Worm (Caenorhabditis elegans) whole organism, L1 larva: ENCODE measurements around the gene hsp-12.6.
A peak's percentile ranks its signal among the peaks of the same experiment; 100 is the strongest.

ENCODE experiments used
- Y116A8C.19 ChIP-seq: sonication (generic microtip); optimal IDR thresholded peaks from 2 replicates; lab custom pipeline; 2016; ENCODE audit warnings: missing compliant biosample characterization, missing genetic modification characterization, borderline replicate concordance
- aha-1 ChIP-seq: fragments of 150-350 bp; optimal IDR thresholded peaks from 2 replicates; lab custom pipeline; 2014; ENCODE audit warnings: missing biosample characterization, missing genetic modification characterization
- alr-1 ChIP-seq: fragments of 200-800 bp; sonication (Bioruptor generic); optimal IDR thresholded peaks from 2 replicates; lab custom pipeline; 2018; ENCODE audit warnings: borderline replicate concordance, mild to moderate bottlenecking, missing genetic modification characterization, missing compliant biosample characterization
- aly-2 ChIP-seq: fragments of 150-350 bp; optimal IDR thresholded peaks from 2 replicates; lab custom pipeline; 2014; ENCODE audit warnings: missing biosample characterization, missing genetic modification characterization
- ama-1 ChIP-seq: fragments of 150-350 bp; optimal IDR thresholded peaks from 2 replicates; lab custom pipeline; 2014
- ceh-82 ChIP-seq, 3 experiments: fragments of 150-350 bp in 1 of 3; sonication (generic microtip) in 2 of 3; optimal IDR thresholded peaks; 2 replicates each; lab custom pipeline; 2014 to 2017; ENCODE audit warnings: missing biosample characterization in 3 of 3, missing genetic modification characterization in 3 of 3
- ces-1 ChIP-seq: fragments of 150-350 bp; optimal IDR thresholded peaks from 2 replicates; lab custom pipeline; 2014; ENCODE audit warnings: missing biosample characterization, missing genetic modification reagents, missing genetic modification characterization
- dpl-1 ChIP-seq, 3 experiments: fragments of 150-350 bp in 2 of 3; sonication (generic microtip) in 1 of 3; optimal IDR thresholded peaks; 2 replicates each; lab custom pipeline; 2014 to 2017; ENCODE audit warnings: missing biosample characterization in 3 of 3, missing genetic modification characterization in 3 of 3, missing genetic modification reagents in 3 of 3
- dsc-1 ChIP-seq: sonication (generic microtip); optimal IDR thresholded peaks from 2 replicates; lab custom pipeline; 2016; ENCODE audit warnings: mild to moderate bottlenecking, missing genetic modification characterization, missing compliant biosample characterization
- efl-1 ChIP-seq, 4 experiments: fragments of 150-350 bp; optimal IDR thresholded peaks in 3 of 4; peaks in 1 of 4; 1 replicate in 1 of 4; 2 replicates in 3 of 4; lab custom pipeline; 2014; ENCODE audit warnings: missing biosample characterization in 2 of 4, missing genetic modification characterization in 2 of 4, missing genetic modification reagents in 2 of 4
- elt-2 ChIP-seq: sonication (generic microtip); optimal IDR thresholded peaks from 2 replicates; lab custom pipeline; 2016; ENCODE audit warnings: missing genetic modification characterization, mild to moderate bottlenecking, inconsistent platforms, missing compliant biosample characterization, missing genetic modification reagents
- elt-3 ChIP-seq, 6 experiments: fragments of 150-350 bp in 1 of 6; sonication (generic microtip); optimal IDR thresholded peaks; 2 replicates each; lab custom pipeline; 2017 to 2018; ENCODE audit warnings: missing biosample characterization in 6 of 6, missing genetic modification characterization in 6 of 6, inconsistent platforms in 1 of 6
- ets-5 ChIP-seq: fragments of 200-800 bp; sonication (Bioruptor generic); IDR thresholded peaks from 2 replicates; pipeline ENCODE4 v1.3.6; 2022; ENCODE audit warnings: missing genetic modification characterization, missing compliant biosample characterization
- fkh-8 ChIP-seq: sonication (generic microtip); optimal IDR thresholded peaks from 2 replicates; lab custom pipeline; 2016; ENCODE audit warnings: mild to moderate bottlenecking, missing genetic modification characterization, missing compliant biosample characterization
- hlh-17 ChIP-seq: fragments of 200-800 bp; sonication (Bioruptor generic); optimal IDR thresholded peaks from 2 replicates; lab custom pipeline; 2018; ENCODE audit warnings: missing genetic modification characterization, mild to moderate bottlenecking, missing compliant biosample characterization, moderate library complexity, borderline replicate concordance
- lin-14 ChIP-seq: fragments of 200-800 bp; sonication (Bioruptor generic); optimal IDR thresholded peaks from 2 replicates; lab custom pipeline; 2018; ENCODE audit warnings: mild to moderate bottlenecking, missing genetic modification characterization, moderate library complexity, missing compliant biosample characterization
- lin-15B ChIP-seq: fragments of 150-350 bp; sonication (generic microtip); optimal IDR thresholded peaks from 3 replicates; lab custom pipeline; 2014; ENCODE audit warnings: missing biosample characterization, missing genetic modification characterization
- lir-3 ChIP-seq: sonication (generic microtip); optimal IDR thresholded peaks from 2 replicates; lab custom pipeline; 2016; ENCODE audit warnings: mild to moderate bottlenecking, missing genetic modification characterization, moderate library complexity, missing compliant biosample characterization; ENCODE audit not compliant: poor library complexity
- lsy-2 ChIP-seq, 2 experiments: fragments of 150-350 bp; optimal IDR thresholded peaks; 2 replicates each; lab custom pipeline; 2014; ENCODE audit warnings: missing biosample characterization in 2 of 2, missing genetic modification characterization in 2 of 2
- mdl-1 ChIP-seq, 2 experiments: fragments of 150-350 bp; optimal IDR thresholded peaks; 2 replicates each; lab custom pipeline; 2014 to 2017; ENCODE audit warnings: missing biosample characterization in 2 of 2, missing genetic modification characterization in 2 of 2, inconsistent platforms in 1 of 2
- mep-1 ChIP-seq: fragments of 150-350 bp; optimal IDR thresholded peaks from 2 replicates; lab custom pipeline; 2014; ENCODE audit warnings: missing biosample characterization, missing genetic modification characterization
- nhr-19 ChIP-seq: fragments of 200-800 bp; sonication (Bioruptor generic); conservative IDR thresholded peaks from 2 replicates; pipeline ENCODE4 v1.3.6; 2022; ENCODE audit warnings: missing genetic modification characterization, missing compliant biosample characterization
- nhr-20 ChIP-seq: sonication (generic microtip); optimal IDR thresholded peaks from 2 replicates; lab custom pipeline; 2016; ENCODE audit warnings: mild to moderate bottlenecking, missing genetic modification characterization, missing compliant biosample characterization
- nhr-237 ChIP-seq: fragments of 150-350 bp; optimal IDR thresholded peaks from 2 replicates; lab custom pipeline; 2014; ENCODE audit warnings: missing biosample characterization, missing genetic modification characterization
- nhr-47 ChIP-seq: sonication (generic microtip); optimal IDR thresholded peaks from 2 replicates; lab custom pipeline; 2016; ENCODE audit warnings: mild to moderate bottlenecking, missing genetic modification characterization, moderate library complexity, missing compliant biosample characterization
- nhr-71 ChIP-seq: sonication (generic microtip); optimal IDR thresholded peaks from 2 replicates; lab custom pipeline; 2016; ENCODE audit warnings: mild to moderate bottlenecking, missing genetic modification characterization, moderate library complexity, missing compliant biosample characterization
- nhr-85 ChIP-seq: sonication (generic microtip); peaks from one replicate; lab custom pipeline; 2016; ENCODE audit warnings: missing genetic modification characterization, inconsistent platforms, missing compliant biosample characterization
- nhr-90 ChIP-seq: sonication (generic microtip); optimal IDR thresholded peaks from 2 replicates; lab custom pipeline; 2016; ENCODE audit warnings: mild to moderate bottlenecking, missing genetic modification characterization, missing compliant biosample characterization; ENCODE audit not compliant: poor library complexity
- pag-3 ChIP-seq: sonication (generic microtip); optimal IDR thresholded peaks from 2 replicates; lab custom pipeline; 2017; ENCODE audit warnings: missing genetic modification characterization, mild to moderate bottlenecking, missing compliant biosample characterization, antibody characterized with exemption, borderline replicate concordance; ENCODE audit not compliant: insufficient read depth
- pax-3 ChIP-seq: fragments of 200-800 bp; sonication (Bioruptor generic); optimal IDR thresholded peaks from 2 replicates; lab custom pipeline; 2018; ENCODE audit warnings: mild to moderate bottlenecking, missing genetic modification characterization, moderate library complexity, missing compliant biosample characterization
- rnt-1 ChIP-seq: sonication (generic microtip); optimal IDR thresholded peaks from 2 replicates; lab custom pipeline; 2016; ENCODE audit warnings: mild to moderate bottlenecking, missing genetic modification characterization, moderate library complexity, missing compliant biosample characterization
- skn-1 ChIP-seq: fragments of 150-350 bp; optimal IDR thresholded peaks from 2 replicates; lab custom pipeline; 2014; ENCODE audit warnings: missing biosample characterization, missing genetic modification characterization
- snu-23 ChIP-seq: sonication (generic microtip); optimal IDR thresholded peaks from 2 replicates; lab custom pipeline; 2016; ENCODE audit warnings: missing genetic modification characterization, missing compliant biosample characterization
- swsn-7 ChIP-seq: sonication (generic microtip); optimal IDR thresholded peaks from 2 replicates; lab custom pipeline; 2016; ENCODE audit warnings: missing genetic modification characterization, missing compliant biosample characterization
- unc-62 ChIP-seq: fragments of 150-350 bp; optimal IDR thresholded peaks from 2 replicates; lab custom pipeline; 2014; ENCODE audit warnings: missing biosample characterization, missing genetic modification reagents, missing genetic modification characterization
- unc-98 ChIP-seq: fragments of 200-800 bp; sonication (Bioruptor generic); IDR thresholded peaks from 2 replicates; pipeline ENCODE4 v1.3.6; 2022; ENCODE audit warnings: missing genetic modification characterization, missing compliant biosample characterization
- ztf-4 ChIP-seq: fragments of 150-350 bp; optimal IDR thresholded peaks from 2 replicates; lab custom pipeline; 2014; ENCODE audit warnings: missing biosample characterization, missing genetic modification characterization

The hsp-12.6 gene

ce11 chrIV:9440880-9441336 is 6.1 kb downstream of the hsp-12.6 start, which contains the start of gene idh-1 (continued):
- no peak for TF ChIP-seq unc-62 (GFP tag; lab: Kevin White, UChicago)
- TF ChIP-seq Y116A8C.19 (tag; lab: Kevin White, UChicago): no peak
- TF ChIP-seq ets-5 (GFP tag; lab: Robert Waterston, UW): no peak
- peak; percentile 12 for TF ChIP-seq skn-1 (tag; lab: Kevin White, UChicago)
- no peak for TF ChIP-seq alr-1 (tag; lab: Kevin White, UChicago)
- no peak for TF ChIP-seq pax-3 (tag; lab: Kevin White, UChicago)
- TF ChIP-seq nhr-85: peak; percentile 81
- TF ChIP-seq lin-15B (tag; lab: Kevin White, UChicago): no peak
- TF ChIP-seq mdl-1 (tag; optimal IDR thresholded peaks at IDR 0.05; lab: Kevin White, UChicago): peak in 1 of 2 experiments; percentile 31
- peak; percentile 23 for TF ChIP-seq nhr-90 (tag; lab: Kevin White, UChicago)
- peak; percentile 72 to 85 (median 74) for TF ChIP-seq dpl-1 (GFP tag; optimal IDR thresholded peaks at IDR 0.05; lab: Kevin White, UChicago)

ce11 chrIV:9438753-9439152 is 8.3 kb downstream of the hsp-12.6 start:
- TF ChIP-seq lsy-2 (tag; optimal IDR thresholded peaks at IDR 0.05; lab: Kevin White, UChicago): peak in 1 of 2 experiments; percentile 45
- TF ChIP-seq elt-2 (tag; lab: Kevin White, UChicago): peak; percentile 29
- peak; percentile 72 for TF ChIP-seq snu-23 (GFP tag; lab: Kevin White, UChicago)
- TF ChIP-seq nhr-85: peak; percentile 75
- TF ChIP-seq ces-1: no peak
- no peak for TF ChIP-seq lir-3
- peak; percentile 24 for TF ChIP-seq swsn-7 (tag; lab: Kevin White, UChicago)
- no peak for TF ChIP-seq lin-14 (GFP tag; lab: Kevin White, UChicago)
- TF ChIP-seq efl-1 (optimal IDR thresholded peaks at IDR 0.05; lab: Kevin White, UChicago): no peak
- peak in 1 of 2 experiments; percentile 91 for TF ChIP-seq efl-1 (GFP tag; optimal IDR thresholded peaks at IDR 0.05 in 1 of 2; lab: Kevin White, UChicago)
- TF ChIP-seq nhr-90 (tag; lab: Kevin White, UChicago): peak; percentile 71
- peak; percentile 56 for TF ChIP-seq nhr-20 (tag; lab: Kevin White, UChicago)
- TF ChIP-seq pag-3 (tag; lab: Kevin White, UChicago): no peak
- no peak for TF ChIP-seq nhr-237 (tag; lab: Kevin White, UChicago)
- peak; percentile 40 for TF ChIP-seq mep-1 (tag; lab: Kevin White, UChicago)
- no peak for TF ChIP-seq aha-1 (tag; lab: Kevin White, UChicago)
- TF ChIP-seq nhr-47 (tag; lab: Kevin White, UChicago): peak; percentile 8
- peak; percentile 74 for TF ChIP-seq nhr-71
- TF ChIP-seq ceh-82 (tag; optimal IDR thresholded peaks at IDR 0.05; lab: Kevin White, UChicago): no peak
- no peak for TF ChIP-seq unc-98 (GFP tag; lab: Robert Waterston, UW)
- no peak for TF ChIP-seq rnt-1 (tag; lab: Kevin White, UChicago)
- TF ChIP-seq ztf-4 (tag; lab: Kevin White, UChicago): peak; percentile 59
- TF ChIP-seq dpl-1 (GFP tag; optimal IDR thresholded peaks at IDR 0.05; lab: Kevin White, UChicago): no peak
- TF ChIP-seq aly-2: peak; percentile 95
- TF ChIP-seq unc-62 (GFP tag; lab: Kevin White, UChicago): no peak
- TF ChIP-seq hlh-17 (GFP tag; lab: Kevin White, UChicago): no peak
- no peak for TF ChIP-seq ets-5 (GFP tag; lab: Robert Waterston, UW)
- TF ChIP-seq nhr-19 (GFP tag; lab: Robert Waterston, UW): peak; percentile 56
- TF ChIP-seq elt-3 (tag; optimal IDR thresholded peaks at IDR 0.05; lab: Kevin White, UChicago): peak in 1 of 6 experiments; percentile 22
- peak; percentile 80 for TF ChIP-seq ama-1 (lab: Kevin White, UChicago)

ce11 chrIV:9432327-9432726 is 14.7 kb downstream of the hsp-12.6 start:
- TF ChIP-seq dsc-1 (tag; lab: Kevin White, UChicago): peak; percentile 73
- no peak for TF ChIP-seq efl-1 (optimal IDR thresholded peaks at IDR 0.05; lab: Kevin White, UChicago)
- TF ChIP-seq efl-1 (GFP tag; optimal IDR thresholded peaks at IDR 0.05 in 1 of 2; lab: Kevin White, UChicago): peak in 1 of 2 experiments; percentile 65
- TF ChIP-seq fkh-8: peak; percentile 6
- no peak for TF ChIP-seq elt-2 (tag; lab: Kevin White, UChicago)
- TF ChIP-seq, all 84 proteins: peak for 3
